Worm (Caenorhabditis elegans) whole organism, late embryonic: ENCODE results near the gene yars-2.
A peak's percentile ranks its signal among the peaks of the same experiment; 100 is the strongest.

Experiments
- ceh-22 ChIP-seq: sonication (generic microtip); optimal IDR thresholded peaks from 2 replicates; lab custom pipeline; 2017; ENCODE audit warnings: missing biosample characterization, missing genetic modification characterization
- ets-4 ChIP-seq: sonication (generic microtip); optimal IDR thresholded peaks from 2 replicates; lab custom pipeline; 2016; ENCODE audit warnings: missing genetic modification characterization, missing compliant biosample characterization
- fax-1 ChIP-seq: sonication (generic microtip); optimal IDR thresholded peaks from 2 replicates; lab custom pipeline; 2016; ENCODE audit warnings: missing genotype, missing genetic modification characterization, missing compliant biosample characterization
- nfya-1 ChIP-seq: sonication (generic microtip); optimal IDR thresholded peaks from 2 replicates; lab custom pipeline; 2017; ENCODE audit warnings: missing genetic modification characterization, mild to moderate bottlenecking, missing compliant biosample characterization, antibody characterized with exemption, moderate library complexity
- npax-4 ChIP-seq: sonication (generic microtip); optimal IDR thresholded peaks from 2 replicates; lab custom pipeline; 2016; ENCODE audit warnings: missing genetic modification characterization, missing compliant biosample characterization
- pha-4 ChIP-seq: fragments of 150-350 bp; optimal IDR thresholded peaks from 2 replicates; lab custom pipeline; 2018; ENCODE audit warnings: missing biosample characterization, missing genetic modification reagents, missing genetic modification characterization
- pros-1 ChIP-seq: fragments of 150-350 bp; optimal IDR thresholded peaks from 2 replicates; lab custom pipeline; 2014; ENCODE audit warnings: missing biosample characterization, missing genetic modification reagents, missing genetic modification characterization
- rnt-1 ChIP-seq: sonication (generic microtip); optimal IDR thresholded peaks from 2 replicates; lab custom pipeline; 2016; ENCODE audit warnings: missing genetic modification characterization, missing compliant biosample characterization
- ttx-3 ChIP-seq: sonication (generic microtip); optimal IDR thresholded peaks from 2 replicates; lab custom pipeline; 2016; ENCODE audit warnings: missing genetic modification reagents, missing genetic modification characterization, missing compliant biosample characterization

ce11 chrIV:4748408-4749105 lies 36.1 kb upstream of the yars-2 start, which contains the start of gene cyc-2.1:
- TF ChIP-seq ttx-3 (tag; lab: Kevin White, UChicago) = no peak
- no peak for TF ChIP-seq fax-1 (tag; lab: Kevin White, UChicago)
- no peak for TF ChIP-seq pros-1 (tag; lab: Kevin White, UChicago)
- no peak for TF ChIP-seq ets-4
- no peak for TF ChIP-seq pha-4
- TF ChIP-seq ceh-22 (tag; lab: Kevin White, UChicago) = no peak
- no peak for TF ChIP-seq npax-4 (tag; lab: Kevin White, UChicago)
- peak; percentile 62 for TF ChIP-seq nfya-1 (tag; lab: Kevin White, UChicago)
- peak; percentile 45 for TF ChIP-seq rnt-1 (tag; lab: Kevin White, UChicago)
